Fruit fly (Drosophila melanogaster): Measurements from ENCODE around the gene Hmgcr.

Hmgcr gene

DNA sequence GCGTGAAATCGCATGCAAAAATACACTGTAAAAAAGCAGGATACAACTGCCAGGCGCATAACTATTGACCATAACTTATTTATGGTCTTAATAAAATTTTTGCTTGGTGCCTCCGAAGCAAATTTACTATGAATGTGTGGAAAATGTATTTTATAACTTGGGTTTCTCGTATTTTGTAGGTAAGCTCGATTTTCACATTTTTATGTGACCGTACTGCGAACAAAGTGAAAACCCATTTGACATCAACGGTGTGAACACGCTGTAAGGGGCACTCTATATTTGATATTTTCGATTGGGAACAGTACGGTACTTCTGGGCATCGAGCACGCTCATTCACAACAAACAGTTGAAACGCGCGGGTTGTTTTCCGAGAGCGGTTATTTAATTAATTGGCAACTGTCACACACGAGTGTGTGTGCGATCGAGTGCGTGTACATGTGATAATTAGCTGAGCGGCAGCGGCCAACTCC is 48.4 kb downstream of the Hmgcr start, which contains the start of the genes Nup98-96 and mbc (continued):
- TF ChIP-seq nom (GFP tag; optimal IDR thresholded peaks at IDR 0.05) (peak; percentile 75), CG10321 (GFP tag; IDR thresholded peaks at IDR 0.05) (0 out of 2 replicates have a peak, but pooled peaks have one; percentile 9), CG32532 (GFP tag; IDR thresholded peaks at IDR 0.05) (peak; percentile 85), knrl (GFP tag; IDR thresholded peaks at IDR 0.05; ENCODE audit: partially characterized antibody) (peak; percentile 61; the same call in 2 of the 3 replicates), dysf (GFP tag; IDR thresholded peaks at IDR 0.05) (peak; percentile 89), sens-2 (GFP tag; IDR thresholded peaks at IDR 0.05) (peak; percentile 65), Myb (GFP tag; optimal IDR thresholded peaks at IDR 0.05) (peak; percentile 79), chif (GFP tag; optimal IDR thresholded peaks at IDR 0.05) (peak; percentile 73 to 93), jing (GFP tag; optimal IDR thresholded peaks at IDR 0.05) (peak; percentile 71), CG12071 (GFP tag; optimal IDR thresholded peaks at IDR 0.05) (peak; percentile 17), pfk (GFP tag; optimal IDR thresholded peaks at IDR 0.05) (peak; percentile 57), CG11695 (GFP tag; IDR thresholded peaks at IDR 0.05) (peak; percentile 75), pita (GFP tag; optimal IDR thresholded peaks at IDR 0.05) (no peak), CG10147 (GFP tag; optimal IDR thresholded peaks at IDR 0.05) (peak; percentile 72), Hmx (GFP tag; optimal IDR thresholded peaks at IDR 0.05) (no peak), HLH4C (GFP tag; IDR thresholded peaks at IDR 0.05; ENCODE audit: partially characterized antibody) (peak; percentile 54; the same call in 2 of the 3 replicates), Dref (GFP tag; IDR thresholded peaks at IDR 0.05) (peak; percentile 44), az2 (GFP tag; optimal IDR thresholded peaks at IDR 0.05) (peak; percentile 86), CG18764 (GFP tag; optimal IDR thresholded peaks at IDR 0.05) (peak; percentile 73), kah (GFP tag; optimal IDR thresholded peaks at IDR 0.05) (peak; percentile 44), CG7372 (GFP tag; IDR thresholded peaks at IDR 0.05) (peak; percentile 82), toy (GFP tag; IDR thresholded peaks at IDR 0.05) (peak; percentile 14; the same call in 1 of the 2 replicates), maf-S (GFP tag; optimal IDR thresholded peaks at IDR 0.05) (peak; percentile 90), shn (GFP tag; optimal IDR thresholded peaks at IDR 0.05) (peak; percentile 94), kay (GFP tag; optimal IDR thresholded peaks at IDR 0.05) (peak; percentile 71), Ets97D (GFP tag; optimal IDR thresholded peaks at IDR 0.05) (peak; percentile 89), hb (GFP tag; IDR thresholded peaks at IDR 0.05; ENCODE audit: partially characterized antibody) (no peak), Nf-YA (GFP tag; IDR thresholded peaks at IDR 0.05) (no peak), CkIIα-i1 (GFP tag; IDR thresholded peaks at IDR 0.05) (0 out of 2 replicates have a peak, but pooled peaks have one; percentile 34), CG9215 (GFP tag; IDR thresholded peaks at IDR 0.05) (peak; percentile 90), bowl (GFP tag; IDR thresholded peaks at IDR 0.05) (peak; percentile 15; the same call in 1 of the 2 replicates), lola (GFP tag; optimal IDR thresholded peaks at IDR 0.05) (peak in 2 of 3 experiments; percentile 84 to 96), pzg (GFP tag; optimal IDR thresholded peaks at IDR 0.05) (peak; percentile 94), CG7987 (GFP tag; optimal IDR thresholded peaks at IDR 0.05) (peak; percentile 75), ash1 (GFP tag; optimal IDR thresholded peaks at IDR 0.05) (peak; percentile 8), wor (GFP tag; IDR thresholded peaks at IDR 0.05) (peak; percentile 61), CG5953 (GFP tag; IDR thresholded peaks at IDR 0.05) (no peak; the same call in none of the 2 replicates), unc-4 (GFP tag; IDR thresholded peaks at IDR 0.05; ENCODE audit: partially characterized antibody) (no peak), eyg (GFP tag; optimal IDR thresholded peaks at IDR 0.05) (peak; percentile 74), Sry-δ (GFP tag; optimal IDR thresholded peaks at IDR 0.05) (peak; percentile 78), YL-1 (GFP tag; optimal IDR thresholded peaks at IDR 0.05) (peak; percentile 93), CG8924 (tag; optimal IDR thresholded peaks at IDR 0.05) (peak; percentile 83), nerfin-1 (tag; optimal IDR thresholded peaks at IDR 0.05) (peak; percentile 72), stwl (tag; optimal IDR thresholded peaks at IDR 0.05) (peak; percentile 80), Rx (GFP tag; IDR thresholded peaks at IDR 0.05) (peak; percentile 72), CG31365 (tag; optimal IDR thresholded peaks at IDR 0.05) (no peak), D (optimal IDR thresholded peaks at IDR 0.05) (peak; percentile 73), D (GFP tag; optimal IDR thresholded peaks at IDR 0.05) (peak; percentile 61), ara (GFP tag; IDR thresholded peaks at IDR 0.05) (peak; percentile 78), ttk (GFP tag; IDR thresholded peaks at IDR 0.05) (peak; percentile 82), ro (GFP tag; IDR thresholded peaks at IDR 0.05) (no peak)
